Fruit fly (Drosophila melanogaster) whole organism, adult: ENCODE data around the gene mRpL12.

Experiments used
- CG11617 ChIP-seq: fragments of 200-800 bp; sonication (Bioruptor generic); optimal IDR thresholded peaks from 2 replicates; lab custom pipeline; 2017; ENCODE audit warnings: mild to moderate bottlenecking, missing biosample characterization, missing genetic modification reagents, missing genetic modification characterization
- CG12768 ChIP-seq: fragments of 200-800 bp; sonication (Bioruptor generic); optimal IDR thresholded peaks from 2 replicates; lab custom pipeline; 2017; ENCODE audit warnings: missing biosample characterization, missing genetic modification characterization, mild to moderate bottlenecking, moderate library complexity, missing genetic modification reagents
- CG1620 ChIP-seq: fragments of 200-800 bp; sonication (Bioruptor generic); optimal IDR thresholded peaks from 2 replicates; lab custom pipeline; 2016; ENCODE audit warnings: missing biosample characterization, missing genetic modification characterization
- CG33017 ChIP-seq: fragments of 200-800 bp; sonication (Bioruptor generic); optimal IDR thresholded peaks from 2 replicates; lab custom pipeline; 2018; ENCODE audit warnings: missing biosample characterization, mild to moderate bottlenecking, missing genetic modification characterization, moderate library complexity
- CG5204 ChIP-seq: fragments of 200-800 bp; sonication (Bioruptor generic); optimal IDR thresholded peaks from 2 replicates; lab custom pipeline; 2016; ENCODE audit warnings: missing biosample characterization, missing genetic modification characterization
- Clk ChIP-seq: fragments of 200-800 bp; sonication (Bioruptor generic); optimal IDR thresholded peaks from 2 replicates; lab custom pipeline; 2017; ENCODE audit warnings: missing biosample characterization, missing genetic modification characterization
- Crg-1 ChIP-seq: fragments of 200-800 bp; sonication (Bioruptor generic); optimal IDR thresholded peaks from 2 replicates; lab custom pipeline; 2016; ENCODE audit warnings: missing biosample characterization, missing genetic modification characterization
- Mnt ChIP-seq: fragments of 200-800 bp; sonication (Bioruptor generic); optimal IDR thresholded peaks from 2 replicates; lab custom pipeline; 2016; ENCODE audit warnings: missing biosample characterization, mild to moderate bottlenecking, missing genetic modification characterization
- bab1 ChIP-seq: fragments of 200-800 bp; sonication (Bioruptor generic); optimal IDR thresholded peaks from 3 replicates; lab custom pipeline; 2019; ENCODE audit warnings: missing biosample characterization, mild to moderate bottlenecking, missing genetic modification characterization, moderate library complexity
- cic ChIP-seq: fragments of 200-800 bp; sonication (Bioruptor generic); optimal IDR thresholded peaks from 2 replicates; lab custom pipeline; 2017; ENCODE audit warnings: missing biosample characterization, mild to moderate bottlenecking, missing genetic modification characterization, moderate library complexity
- kay ChIP-seq: fragments of 200-800 bp; sonication (Bioruptor generic); peaks from one replicate; lab custom pipeline; 2016; ENCODE audit warnings: missing biosample characterization, missing genetic modification characterization, borderline replicate concordance
- pad ChIP-seq: fragments of 200-800 bp; sonication (Bioruptor generic); optimal IDR thresholded peaks from 3 replicates; lab custom pipeline; 2017; ENCODE audit warnings: missing biosample characterization, missing genetic modification characterization, mild to moderate bottlenecking, moderate library complexity, missing genetic modification reagents
- tj ChIP-seq: fragments of 200-800 bp; sonication (Bioruptor generic); optimal IDR thresholded peaks from 3 replicates; lab custom pipeline; 2017; ENCODE audit warnings: missing biosample characterization, mild to moderate bottlenecking, missing genetic modification characterization, moderate library complexity
- toe ChIP-seq: fragments of 200-800 bp; sonication (Bioruptor generic); optimal IDR thresholded peaks from 2 replicates; lab custom pipeline; 2016; ENCODE audit warnings: missing biosample characterization, missing genetic modification characterization

- peak; percentile 53 for TF ChIP-seq cic
- peak; percentile 41 for TF ChIP-seq CG11617 (GFP tag; lab: Kevin White, UChicago)
- TF ChIP-seq Clk (GFP tag; lab: Kevin White, UChicago): no peak
- TF ChIP-seq Mnt (GFP tag; lab: Kevin White, UChicago): peak; percentile 36
- TF ChIP-seq bab1: peak; percentile 69
- TF ChIP-seq kay: no peak
- TF ChIP-seq CG12768 (GFP tag; lab: Kevin White, UChicago): peak; percentile 13
- no peak for TF ChIP-seq Crg-1
- TF ChIP-seq CG1620 (GFP tag; lab: Kevin White, UChicago): no peak
- TF ChIP-seq tj (GFP tag; lab: Kevin White, UChicago): no peak
- TF ChIP-seq pad: peak; percentile 19
- no peak for TF ChIP-seq CG33017 (tag; lab: Kevin White, UChicago)
- no peak for TF ChIP-seq toe (GFP tag; lab: Kevin White, UChicago)
- no peak for TF ChIP-seq CG5204 (GFP tag; lab: Kevin White, UChicago)
These were observed 11.8 kb downstream of the mRpL12 start, which contains the start of gene CG5026 for dm6 chr3L:8968437-8968836.
